Fruit fly (Drosophila melanogaster): Measurements from ENCODE around the gene GatC.

GatC gene

DNA sequence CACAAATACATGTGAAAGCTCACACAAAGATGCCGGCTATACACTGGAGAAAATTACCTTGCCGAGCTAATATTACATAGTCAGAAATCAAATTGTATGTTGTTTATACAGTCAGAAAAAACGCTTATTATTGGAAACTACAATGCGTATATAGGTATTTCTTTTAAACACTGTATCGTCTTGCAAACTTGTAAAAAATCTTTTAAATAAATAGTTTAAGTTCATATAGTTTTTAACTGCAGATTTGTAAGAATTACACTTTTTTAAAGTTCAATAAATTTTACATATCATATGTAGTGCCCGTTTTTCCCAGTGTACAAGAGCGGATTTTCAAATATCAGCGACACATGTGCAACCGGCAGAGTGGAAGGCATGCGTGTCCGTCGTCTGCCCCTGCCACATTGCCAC is 6.8 kb upstream of the GatC start (continued):
- no peak for TF ChIP-seq CG17186 (GFP tag; optimal IDR thresholded peaks at IDR 0.05)
- TF ChIP-seq knrl (GFP tag; IDR thresholded peaks at IDR 0.05; ENCODE audit: partially characterized antibody) = no peak
- 0 out of 2 replicates have a peak, but pooled peaks have one; percentile 24 for TF ChIP-seq ro (GFP tag; IDR thresholded peaks at IDR 0.05)
- peak; percentile 84 for TF ChIP-seq CG17829 (tag; optimal IDR thresholded peaks at IDR 0.05)
- no peak for TF ChIP-seq insv (GFP tag; optimal IDR thresholded peaks at IDR 0.05)
- 0 out of 3 replicates have a peak, but pooled peaks have one; percentile 71 for TF ChIP-seq CG3726 (GFP tag; IDR thresholded peaks at IDR 0.05)
- no peak for TF ChIP-seq GATAe (GFP tag; conservative IDR thresholded peaks at IDR 0.05)
- no peak for TF ChIP-seq h (optimal IDR thresholded peaks at IDR 0.05)
- peak; percentile 66; the same call in 1 of the 2 replicates for TF ChIP-seq CG32532 (GFP tag; IDR thresholded peaks at IDR 0.05)
- TF ChIP-seq Dref (GFP tag; IDR thresholded peaks at IDR 0.05) = no peak
- peak; percentile 36; the same call in 1 of the 2 replicates for TF ChIP-seq CG10959 (GFP tag; IDR thresholded peaks at IDR 0.05)
- peak; percentile 81 for TF ChIP-seq CG16863 (GFP tag; optimal IDR thresholded peaks at IDR 0.05)
- TF ChIP-seq zfh2 (GFP tag; optimal IDR thresholded peaks at IDR 0.05) = peak; percentile 52
- peak; percentile 49 for TF ChIP-seq Bdp1 (GFP tag; optimal IDR thresholded peaks at IDR 0.05)
- TF ChIP-seq CG10147 (GFP tag; optimal IDR thresholded peaks at IDR 0.05) = peak; percentile 90
- peak; percentile 46; the same call in 1 of the 2 replicates for TF ChIP-seq CG11696 (GFP tag; IDR thresholded peaks at IDR 0.05)
- TF ChIP-seq Ets65A (GFP tag) = peak; percentile 95
- peak; percentile 59 for TF ChIP-seq CG5180 (GFP tag; optimal IDR thresholded peaks at IDR 0.05)
- peak; percentile 4 for TF ChIP-seq Atf3 (GFP tag; optimal IDR thresholded peaks at IDR 0.05)
- TF ChIP-seq Oli (tag; optimal IDR thresholded peaks at IDR 0.05) = peak; percentile 88
- TF ChIP-seq CoRest (tag; optimal IDR thresholded peaks at IDR 0.05) = peak; percentile 94
- TF ChIP-seq ab (GFP tag; optimal IDR thresholded peaks at IDR 0.05) = peak; percentile 39
- TF ChIP-seq Hmr (GFP tag; optimal IDR thresholded peaks at IDR 0.05) = peak; percentile 74
- peak; percentile 66 for TF ChIP-seq jumu (GFP tag; optimal IDR thresholded peaks at IDR 0.05)
- peak; percentile 77 to 82 for TF ChIP-seq chif (GFP tag; optimal IDR thresholded peaks at IDR 0.05)
- peak; percentile 48; the same call in 1 of the 2 replicates for TF ChIP-seq CG43689 (GFP tag; IDR thresholded peaks at IDR 0.05)
- peak; percentile 74; the same call in 1 of the 3 replicates for TF ChIP-seq CG2199 (GFP tag; IDR thresholded peaks at IDR 0.05)
- peak; percentile 87 for TF ChIP-seq oc (tag; optimal IDR thresholded peaks at IDR 0.05)
- TF ChIP-seq Aef1 (GFP tag; IDR thresholded peaks at IDR 0.05) = peak; percentile 74
- TF ChIP-seq Scr (GFP tag; IDR thresholded peaks at IDR 0.05; ENCODE audit: partially characterized antibody) = no peak
- TF ChIP-seq jing (GFP tag; optimal IDR thresholded peaks at IDR 0.05) = peak; percentile 47
- TF ChIP-seq CG6791 (GFP tag; IDR thresholded peaks at IDR 0.05; ENCODE audit: partially characterized antibody) = no peak
- TF ChIP-seq NFAT (GFP tag; IDR thresholded peaks at IDR 0.05) = 0 out of 2 replicates have a peak, but pooled peaks have one; percentile 3
- 0 out of 2 replicates have a peak, but pooled peaks have one; percentile 45 for TF ChIP-seq crol (GFP tag; IDR thresholded peaks at IDR 0.05)
- TF ChIP-seq CG1529 (GFP tag; optimal IDR thresholded peaks at IDR 0.05) = peak; percentile 67
- no peak for TF ChIP-seq CG10321 (GFP tag; IDR thresholded peaks at IDR 0.05)
- TF ChIP-seq CG7357 (GFP tag; IDR thresholded peaks at IDR 0.05) = peak; percentile 60; the same call in 1 of the 3 replicates
- TF ChIP-seq ham (GFP tag; IDR thresholded peaks at IDR 0.05) = no peak
- TF ChIP-seq Sry-β (GFP tag; optimal IDR thresholded peaks at IDR 0.05) = no peak
- peak; percentile 56 for TF ChIP-seq cato (GFP tag; optimal IDR thresholded peaks at IDR 0.05; ENCODE audit: borderline replicate concordance)
- peak; percentile 52 for TF ChIP-seq CG15011 (GFP tag; optimal IDR thresholded peaks at IDR 0.05)
- peak; percentile 73 for TF ChIP-seq CG9437 (GFP tag; optimal IDR thresholded peaks at IDR 0.05)
- TF ChIP-seq Hr3 (GFP tag; optimal IDR thresholded peaks at IDR 0.05) = peak; percentile 60
- TF ChIP-seq B-H2 (GFP tag; optimal IDR thresholded peaks at IDR 0.05) = no peak
- TF ChIP-seq CG14050 (GFP tag; IDR thresholded peaks at IDR 0.05) = peak; percentile 83
- peak; percentile 66 for TF ChIP-seq Hmx (GFP tag; optimal IDR thresholded peaks at IDR 0.05)
- peak; percentile 65; the same call in 1 of the 2 replicates for TF ChIP-seq Oaz (GFP tag; IDR thresholded peaks at IDR 0.05)
- peak; percentile 50 for TF ChIP-seq emc (GFP tag; optimal IDR thresholded peaks at IDR 0.05)
- 0 out of 3 replicates have a peak, but pooled peaks have one; percentile 42 for TF ChIP-seq H15 (GFP tag; IDR thresholded peaks at IDR 0.05)
- TF ChIP-seq CG9215 (GFP tag; IDR thresholded peaks at IDR 0.05) = no peak; the same call in 1 of the 2 replicates
- peak; percentile 68 for TF ChIP-seq crc (GFP tag; optimal IDR thresholded peaks at IDR 0.05)
